Worm (Caenorhabditis elegans): Measurements from ENCODE around the gene nmt-1.

The nmt-1 gene

DNA sequence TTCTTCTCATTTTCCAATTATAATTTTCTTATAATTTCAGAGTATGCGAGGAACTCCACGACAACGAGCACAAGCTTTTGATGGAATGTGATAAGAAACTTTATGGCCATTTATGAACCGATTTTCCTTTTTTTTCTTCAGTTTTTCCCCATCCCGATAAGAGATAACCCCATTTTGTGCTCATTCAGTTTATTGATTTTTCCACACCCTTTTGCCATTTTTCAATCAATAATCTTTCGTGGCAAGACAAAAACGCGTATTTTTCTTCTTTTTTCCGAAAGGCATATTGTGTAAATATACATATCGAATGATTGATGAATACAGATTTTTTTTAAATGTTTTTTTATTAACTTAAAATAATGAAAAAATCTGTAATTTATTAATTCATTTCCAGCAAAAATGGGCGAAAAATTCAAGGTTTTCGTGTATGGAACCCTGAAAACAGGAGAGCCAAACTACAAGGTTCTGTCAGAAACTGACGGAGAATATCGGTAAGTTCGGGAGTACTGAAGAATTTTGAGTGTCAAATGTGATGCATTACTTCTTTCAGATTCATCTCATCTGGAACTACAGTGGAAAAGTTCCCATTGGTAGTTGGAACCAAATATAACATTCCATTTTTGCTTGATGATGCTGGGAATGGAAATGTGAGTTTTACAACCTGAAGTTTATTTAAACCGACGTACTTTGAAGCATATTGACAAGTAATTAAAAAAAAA, 48.3 kb upstream of the nmt-1 start, which contains the start of gene F42A10.9 (continued):
- TF ChIP-seq Y116A8C.19 (tag; optimal IDR thresholded peaks at IDR 0.05; ENCODE audit: borderline replicate concordance) (no peak), mef-2 (tag; optimal IDR thresholded peaks at IDR 0.05) (no peak)

DNA sequence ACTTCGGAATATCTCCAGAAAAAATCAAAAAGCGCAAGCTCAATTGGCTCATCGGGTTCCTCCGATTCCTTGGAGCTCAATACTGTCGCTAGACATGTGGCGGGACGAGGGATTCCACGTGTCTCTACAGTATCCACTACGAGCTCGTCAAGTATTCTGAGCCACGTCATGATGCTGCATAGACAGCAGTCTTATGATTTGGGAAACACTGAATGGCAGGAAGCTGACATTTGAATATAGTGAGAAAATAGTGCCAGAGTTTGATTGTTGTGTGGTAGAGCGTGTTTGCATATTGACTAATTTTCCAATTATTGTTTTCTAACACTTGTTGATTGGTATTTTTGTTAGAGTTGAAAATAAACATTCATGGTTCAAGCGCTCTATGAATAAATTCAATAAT, 47.2 kb upstream of the nmt-1 start:
- TF ChIP-seq ceh-90 (tag; optimal IDR thresholded peaks at IDR 0.05) (no peak), nhr-76 (tag; optimal IDR thresholded peaks at IDR 0.05) (no peak), nhr-84 (tag; optimal IDR thresholded peaks at IDR 0.05) (no peak), efl-1 (optimal IDR thresholded peaks at IDR 0.05) (no peak), efl-1 (GFP tag; optimal IDR thresholded peaks at IDR 0.05 in 1 of 2) (no peak), swsn-7 (tag; optimal IDR thresholded peaks at IDR 0.05) (no peak), mdl-1 (tag; optimal IDR thresholded peaks at IDR 0.05) (no peak), nhr-90 (tag; optimal IDR thresholded peaks at IDR 0.05; ENCODE audit: poor library complexity) (no peak), egl-13 (tag; optimal IDR thresholded peaks at IDR 0.05) (no peak), lin-35 (GFP tag; optimal IDR thresholded peaks at IDR 0.05) (no peak)

DNA sequence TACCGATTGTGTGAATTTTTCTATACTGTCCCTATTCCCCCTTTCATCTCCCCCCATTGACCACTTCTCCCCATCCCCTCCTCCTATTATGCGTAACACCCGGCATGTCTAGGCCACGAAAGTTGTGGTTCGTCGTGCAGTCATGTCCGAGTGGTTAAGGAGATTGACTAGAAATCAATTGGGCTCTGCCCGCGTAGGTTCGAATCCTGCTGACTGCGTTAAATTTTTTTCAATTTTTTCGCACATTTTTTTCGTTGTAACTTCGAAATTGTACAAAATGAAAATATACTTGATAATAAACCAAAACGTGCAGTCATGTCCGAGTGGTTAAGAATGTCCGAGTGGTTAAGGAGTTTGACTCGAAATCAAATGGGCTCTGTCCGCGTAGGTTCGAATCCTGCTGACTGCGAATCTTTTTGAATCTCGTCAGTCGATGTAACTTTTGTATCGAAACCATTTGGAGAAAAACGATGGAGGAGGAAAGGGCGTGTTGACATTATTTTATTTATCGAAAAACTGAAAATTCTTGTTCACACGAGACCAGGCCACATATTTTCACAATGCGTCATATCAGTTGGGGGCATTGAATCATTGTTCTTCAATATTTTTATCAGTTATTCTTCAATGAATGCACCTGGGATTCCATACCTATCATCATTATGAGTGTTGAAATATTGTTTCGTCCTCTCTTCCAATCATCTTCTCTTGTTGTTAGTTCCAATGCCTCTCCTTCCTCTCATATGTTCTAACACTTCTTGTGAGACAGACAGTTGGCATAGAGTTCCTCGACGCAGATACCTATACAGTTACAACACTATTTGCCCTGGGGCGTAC, 42.7 kb upstream of the nmt-1 start, which contains the start of gene nfm-1:
nfm-1 (plus strand) TSS at position 812 of the 834 bp plus-strand sequence.
- peak; percentile 30; the same call in 1 of the 2 replicates for TF ChIP-seq unc-98 (GFP tag; IDR thresholded peaks at IDR 0.05)
- no peak for TF ChIP-seq nhr-76 (tag; optimal IDR thresholded peaks at IDR 0.05)
- TF ChIP-seq ceh-8 (GFP tag; optimal IDR thresholded peaks at IDR 0.05): no peak
- TF ChIP-seq xbp-1 (tag; optimal IDR thresholded peaks at IDR 0.05): peak; percentile 40
- peak; percentile 35 for TF ChIP-seq tbx-2 (tag; optimal IDR thresholded peaks at IDR 0.05)
- TF ChIP-seq lin-35 (GFP tag; optimal IDR thresholded peaks at IDR 0.05): peak; percentile 41 to 78
- peak; percentile 33 for TF ChIP-seq nhr-237 (tag; optimal IDR thresholded peaks at IDR 0.05)
- no peak for TF ChIP-seq Y116A8C.19 (tag; optimal IDR thresholded peaks at IDR 0.05; ENCODE audit: borderline replicate concordance)
- TF ChIP-seq ceh-82 (tag; optimal IDR thresholded peaks at IDR 0.05): peak in 2 of 3 experiments; percentile 62 to 73
- no peak for TF ChIP-seq hlh-4 (tag; optimal IDR thresholded peaks at IDR 0.05)
- TF ChIP-seq pag-3 (tag; optimal IDR thresholded peaks at IDR 0.05; ENCODE audit: borderline replicate concordance, insufficient read depth): no peak
- TF ChIP-seq egl-27 (tag; optimal IDR thresholded peaks at IDR 0.05): peak in 1 of 2 experiments; percentile 3
- 0 out of 2 replicates have a peak, but pooled peaks have one; percentile 6 for TF ChIP-seq grh-1 (GFP tag; IDR thresholded peaks at IDR 0.05)
- TF ChIP-seq mep-1 (tag; optimal IDR thresholded peaks at IDR 0.05): peak; percentile 77
- peak; percentile 17 for TF ChIP-seq F16B12.6 (tag; optimal IDR thresholded peaks at IDR 0.05)
- TF ChIP-seq zag-1 (tag; optimal IDR thresholded peaks at IDR 0.05): no peak
- peak; percentile 9 for TF ChIP-seq snpc-4 (tag; optimal IDR thresholded peaks at IDR 0.05)
- peak; percentile 64 for TF ChIP-seq unc-130 (tag; optimal IDR thresholded peaks at IDR 0.05)
- peak; percentile 42 for TF ChIP-seq fos-1 (tag; optimal IDR thresholded peaks at IDR 0.05)
- TF ChIP-seq blmp-1 (tag; optimal IDR thresholded peaks at IDR 0.05): peak; percentile 57
- TF ChIP-seq isw-1 (GFP tag; IDR thresholded peaks at IDR 0.05): peak; percentile 38
- peak; percentile 17 for TF ChIP-seq lin-13 (GFP tag; optimal IDR thresholded peaks at IDR 0.05)
- TF ChIP-seq irx-1 (tag; optimal IDR thresholded peaks at IDR 0.05): peak; percentile 58
- no peak for TF ChIP-seq aha-1 (tag; optimal IDR thresholded peaks at IDR 0.05)
- TF ChIP-seq efl-3 (GFP tag; optimal IDR thresholded peaks at IDR 0.05): no peak
- TF ChIP-seq sptf-1 (tag; optimal IDR thresholded peaks at IDR 0.05): no peak
- TF ChIP-seq lin-15B (tag; optimal IDR thresholded peaks at IDR 0.05): peak; percentile 5
- peak; percentile 58 for TF ChIP-seq hpl-2 (GFP tag; optimal IDR thresholded peaks at IDR 0.05)
- TF ChIP-seq pax-3 (tag; optimal IDR thresholded peaks at IDR 0.05): no peak
- peak; percentile 72 for TF ChIP-seq nhr-71 (tag; optimal IDR thresholded peaks at IDR 0.05)
- no peak for TF ChIP-seq jun-1 (tag; optimal IDR thresholded peaks at IDR 0.05)
- TF ChIP-seq mdl-1 (tag; optimal IDR thresholded peaks at IDR 0.05): peak in 1 of 2 experiments; percentile 23
- TF ChIP-seq fkh-8 (tag; optimal IDR thresholded peaks at IDR 0.05): peak; percentile 45
- TF ChIP-seq nhr-19 (GFP tag; conservative IDR thresholded peaks at IDR 0.05): peak; percentile 71
- peak; percentile 19 for TF ChIP-seq egl-13 (tag; optimal IDR thresholded peaks at IDR 0.05)
- peak; percentile 72 for TF ChIP-seq nhr-47 (tag; optimal IDR thresholded peaks at IDR 0.05)
- peak in 3 of 6 experiments; percentile 27 to 72 (median 33) for TF ChIP-seq elt-3 (tag; optimal IDR thresholded peaks at IDR 0.05)
- no peak for TF ChIP-seq ces-1 (GFP tag; optimal IDR thresholded peaks at IDR 0.05)
- TF ChIP-seq nhr-90 (tag; optimal IDR thresholded peaks at IDR 0.05; ENCODE audit: poor library complexity): peak; percentile 62

Data from whole organism, L1 larva.